Worm (Caenorhabditis elegans) whole organism, mixed stage, embryonic: ENCODE measurements around the gene cutl-25.

Experiments
- M03D4.4 ChIP-seq: sonication (generic microtip); optimal IDR thresholded peaks from 2 replicates; lab custom pipeline; 2017; ENCODE audit warnings: mild to moderate bottlenecking, missing genetic modification characterization, missing compliant biosample characterization
- blmp-1 ChIP-seq: fragments of 150-350 bp; optimal IDR thresholded peaks from 2 replicates; lab custom pipeline; 2014; ENCODE audit warnings: missing biosample characterization, missing genetic modification characterization
- ceh-39 ChIP-seq: fragments of 150-350 bp; optimal IDR thresholded peaks from 2 replicates; lab custom pipeline; 2014; ENCODE audit warnings: missing biosample characterization, missing genetic modification characterization
- ceh-83 ChIP-seq: fragments of 200-800 bp; sonication (Bioruptor generic); optimal IDR thresholded peaks from 2 replicates; lab custom pipeline; 2018; ENCODE audit warnings: mild to moderate bottlenecking, missing genetic modification characterization, missing compliant biosample characterization
- cnd-1 ChIP-seq: fragments of 200-800 bp; sonication (Bioruptor generic); optimal IDR thresholded peaks from 2 replicates; lab custom pipeline; 2018; ENCODE audit warnings: mild to moderate bottlenecking, missing genetic modification characterization, missing compliant biosample characterization
- drap-1 ChIP-seq: fragments of 200-800 bp; sonication (Bioruptor generic); optimal IDR thresholded peaks from 3 replicates; lab custom pipeline; 2018; ENCODE audit warnings: mild to moderate bottlenecking, missing genetic modification characterization, missing compliant biosample characterization
- elt-1 ChIP-seq: sonication (generic microtip); optimal IDR thresholded peaks from 2 replicates; lab custom pipeline; 2017; ENCODE audit warnings: missing genetic modification characterization, mild to moderate bottlenecking, missing compliant biosample characterization, antibody characterized with exemption, moderate library complexity, borderline replicate concordance; ENCODE audit not compliant: insufficient read depth
- elt-3 ChIP-seq: fragments of 150-350 bp; optimal IDR thresholded peaks from 2 replicates; lab custom pipeline; 2014; ENCODE audit warnings: missing biosample characterization, missing genetic modification characterization
- flh-1 ChIP-seq: fragments of 200-800 bp; sonication (Bioruptor generic); optimal IDR thresholded peaks from 2 replicates; lab custom pipeline; 2018; ENCODE audit warnings: mild to moderate bottlenecking, missing genetic modification characterization, moderate library complexity, missing compliant biosample characterization
- ham-2 ChIP-seq: fragments of 200-800 bp; sonication (Bioruptor generic); optimal IDR thresholded peaks from 2 replicates; lab custom pipeline; 2018; ENCODE audit warnings: mild to moderate bottlenecking, missing genetic modification characterization, missing compliant biosample characterization
- hlh-1 ChIP-seq: fragments of 150-350 bp; optimal IDR thresholded peaks from 2 replicates; lab custom pipeline; 2014; ENCODE audit warnings: missing biosample characterization, missing genetic modification reagents, missing genetic modification characterization
- lsy-2 ChIP-seq: fragments of 150-350 bp; optimal IDR thresholded peaks from 2 replicates; lab custom pipeline; 2014; ENCODE audit warnings: missing biosample characterization, missing genetic modification characterization
- mab-5 ChIP-seq: fragments of 150-350 bp; optimal IDR thresholded peaks from 2 replicates; lab custom pipeline; 2014; ENCODE audit warnings: missing biosample characterization, missing genetic modification characterization
- mep-1 ChIP-seq: fragments of 150-350 bp; optimal IDR thresholded peaks from 2 replicates; lab custom pipeline; 2017; ENCODE audit warnings: missing biosample characterization, missing genetic modification reagents, missing genetic modification characterization, inconsistent platforms
- mls-2 ChIP-seq: sonication (generic microtip); optimal IDR thresholded peaks from 2 replicates; lab custom pipeline; 2016; ENCODE audit warnings: mild to moderate bottlenecking, missing genetic modification characterization, moderate library complexity, missing compliant biosample characterization
- nhr-12 ChIP-seq: fragments of 150-350 bp; optimal IDR thresholded peaks from 2 replicates; lab custom pipeline; 2014; ENCODE audit warnings: missing biosample characterization, missing genetic modification characterization
- nhr-2 ChIP-seq: fragments of 150-350 bp; optimal IDR thresholded peaks from 2 replicates; lab custom pipeline; 2014; ENCODE audit warnings: missing biosample characterization, missing genetic modification characterization
- nhr-28 ChIP-seq: fragments of 150-350 bp; optimal IDR thresholded peaks from 2 replicates; lab custom pipeline; 2014; ENCODE audit warnings: missing biosample characterization, missing genetic modification characterization
- pha-4 ChIP-seq: fragments of 150-350 bp; optimal IDR thresholded peaks from 2 replicates; lab custom pipeline; 2018; ENCODE audit warnings: missing biosample characterization, missing genetic modification reagents, missing genetic modification characterization
- sem-2 ChIP-seq: fragments of 200-800 bp; sonication (Bioruptor generic); optimal IDR thresholded peaks from 2 replicates; lab custom pipeline; 2018; ENCODE audit warnings: mild to moderate bottlenecking, missing genetic modification characterization, missing compliant biosample characterization
- snpc-4 ChIP-seq: fragments of 150-350 bp; optimal IDR thresholded peaks from 2 replicates; lab custom pipeline; 2014; ENCODE audit warnings: missing biosample characterization, missing genetic modification characterization
- sptf-1 ChIP-seq: sonication (generic microtip); optimal IDR thresholded peaks from 2 replicates; lab custom pipeline; 2017; ENCODE audit warnings: mild to moderate bottlenecking, missing genetic modification characterization, moderate library complexity, missing compliant biosample characterization
- tbx-8 ChIP-seq: fragments of 200-800 bp; sonication (Bioruptor generic); optimal IDR thresholded peaks from 2 replicates; lab custom pipeline; 2018; ENCODE audit warnings: mild to moderate bottlenecking, missing genetic modification characterization, moderate library complexity, missing compliant biosample characterization
- unc-120 ChIP-seq: sonication (generic microtip); optimal IDR thresholded peaks from 2 replicates; lab custom pipeline; 2017; ENCODE audit warnings: missing genetic modification characterization, missing compliant biosample characterization; ENCODE audit not compliant: poor library complexity, severe bottlenecking
- unc-39 ChIP-seq: fragments of 150-350 bp; optimal IDR thresholded peaks from 2 replicates; lab custom pipeline; 2014; ENCODE audit warnings: missing biosample characterization, missing genetic modification characterization
- unc-62 ChIP-seq: fragments of 150-350 bp; optimal IDR thresholded peaks from 2 replicates; lab custom pipeline; 2014; ENCODE audit warnings: missing biosample characterization, missing genetic modification reagents, missing genetic modification characterization
- zip-8 ChIP-seq: fragments of 150-350 bp; optimal IDR thresholded peaks from 2 replicates; lab custom pipeline; 2014; ENCODE audit warnings: missing biosample characterization, missing genetic modification characterization
- ztf-11 ChIP-seq: fragments of 150-350 bp; optimal IDR thresholded peaks from 2 replicates; lab custom pipeline; 2014; ENCODE audit warnings: missing biosample characterization, missing genetic modification characterization

The cutl-25 gene

ce11 chrIII:3063565-3063964 lies 16.6 kb upstream of the cutl-25 start:
- no peak for TF ChIP-seq unc-62 (GFP tag; lab: Kevin White, UChicago)
- no peak for TF ChIP-seq nhr-28 (tag; lab: Kevin White, UChicago)
- no peak for TF ChIP-seq drap-1 (GFP tag; lab: Kevin White, UChicago)
- no peak for TF ChIP-seq ham-2 (GFP tag; lab: Kevin White, UChicago)

ce11 chrIII:3063084-3063483 lies 16.1 kb upstream of the cutl-25 start:
- no peak for TF ChIP-seq pha-4
- TF ChIP-seq snpc-4 (tag; lab: Kevin White, UChicago) = no peak
- no peak for TF ChIP-seq mls-2
- TF ChIP-seq sptf-1 (tag; lab: Kevin White, UChicago) = no peak
- no peak for TF ChIP-seq cnd-1 (tag; lab: Kevin White, UChicago)
- no peak for TF ChIP-seq unc-62 (GFP tag; lab: Kevin White, UChicago)
- no peak for TF ChIP-seq sem-2 (GFP tag; lab: Kevin White, UChicago)
- no peak for TF ChIP-seq nhr-12 (tag; lab: Kevin White, UChicago)
- no peak for TF ChIP-seq tbx-8
- no peak for TF ChIP-seq flh-1 (GFP tag; lab: Kevin White, UChicago)
- no peak for TF ChIP-seq nhr-2 (tag; lab: Kevin White, UChicago)

DNA sequence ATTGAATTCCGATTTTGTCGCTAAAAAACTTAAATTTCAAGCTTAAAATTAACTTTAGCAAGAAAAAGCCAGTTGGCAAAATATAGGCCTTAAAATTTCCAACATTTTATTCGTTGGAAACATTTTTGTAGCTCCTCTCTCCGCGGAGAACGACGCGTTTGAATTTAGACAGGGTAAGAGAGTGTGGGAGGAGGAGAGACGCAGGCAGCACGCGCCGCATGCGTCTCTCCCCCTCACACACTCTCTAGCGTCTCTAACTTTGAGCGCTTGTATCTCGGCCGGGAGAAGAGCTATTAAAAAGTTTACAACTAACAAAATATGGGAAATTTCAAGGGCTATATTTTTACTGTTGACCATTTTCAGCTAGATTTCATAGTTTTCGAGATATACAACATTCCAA lies 14.3 kb upstream of the cutl-25 start:
- TF ChIP-seq unc-62 (GFP tag; lab: Kevin White, UChicago) (no peak), unc-120 (tag; lab: Kevin White, UChicago) (no peak), nhr-2 (tag; lab: Kevin White, UChicago) (no peak), elt-3 (tag; lab: Kevin White, UChicago) (no peak), ceh-83 (GFP tag; lab: Kevin White, UChicago) (no peak), mls-2 (no peak), hlh-1 (tag; lab: Kevin White, UChicago) (no peak), ceh-39 (tag; lab: Kevin White, UChicago) (no peak), ztf-11 (tag; lab: Kevin White, UChicago) (no peak), pha-4 (no peak), tbx-8 (no peak), mep-1 (tag; lab: Kevin White, UChicago) (no peak), unc-39 (tag; lab: Kevin White, UChicago) (no peak), sptf-1 (tag; lab: Kevin White, UChicago) (no peak), nhr-28 (tag; lab: Kevin White, UChicago) (no peak), mab-5 (no peak)

ce11 chrIII:3060262-3060661 lies 13.3 kb upstream of the cutl-25 start, which contains the start of gene fipr-29:
fipr-29 (minus strand) TSS chrIII:3060362.
- TF ChIP-seq snpc-4 (tag; lab: Kevin White, UChicago) (no peak), elt-1 (no peak), ceh-39 (tag; lab: Kevin White, UChicago) (no peak), ham-2 (GFP tag; lab: Kevin White, UChicago) (no peak), tbx-8 (no peak), nhr-2 (tag; lab: Kevin White, UChicago) (no peak), M03D4.4 (tag; lab: Kevin White, UChicago) (no peak), elt-3 (tag; lab: Kevin White, UChicago) (no peak), lsy-2 (tag; lab: Kevin White, UChicago) (no peak)
- TF ChIP-seq, all 35 proteins: peak for 0

DNA sequence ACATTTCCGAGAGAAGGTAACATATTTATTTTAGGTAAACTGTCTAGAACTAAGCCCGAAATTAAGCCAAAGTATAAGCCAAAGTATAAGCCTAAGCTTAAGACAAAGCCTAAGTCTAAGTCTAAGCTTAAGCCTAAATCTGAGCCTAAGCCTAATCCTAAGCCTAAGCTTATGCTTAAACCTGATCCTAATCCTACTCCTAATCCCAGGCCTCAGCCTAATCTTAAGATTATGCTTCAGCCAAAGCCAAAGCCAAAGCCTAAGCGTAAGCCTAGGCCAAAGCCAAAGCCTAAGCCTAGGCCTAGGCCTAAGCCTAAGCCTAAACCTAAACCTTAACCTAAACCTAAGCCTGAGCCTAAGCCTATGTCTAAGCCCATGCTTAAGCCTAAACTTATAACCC lies 8.9 kb upstream of the cutl-25 start:
- TF ChIP-seq hlh-1 (tag; lab: Kevin White, UChicago) (no peak), ham-2 (GFP tag; lab: Kevin White, UChicago) (peak; percentile 6)

- peak; percentile 28 for TF ChIP-seq blmp-1 (tag; lab: Kevin White, UChicago)
- peak; percentile 22 for TF ChIP-seq zip-8 (tag; lab: Kevin White, UChicago)
- no peak for TF ChIP-seq pha-4
- TF ChIP-seq nhr-2 (tag; lab: Kevin White, UChicago) = peak; percentile 77
Measured at ce11 chrIII:3047909-3048308, 969 bp upstream of the cutl-25 start.
